Fruit fly (Drosophila melanogaster) whole organism, embryonic: ENCODE data around the gene Sk2.

Source experiments
- Abd-B ChIP-seq: fragments of 200-800 bp; sonication (Bioruptor generic); optimal IDR thresholded peaks from 2 replicates; lab custom pipeline; 2018; ENCODE audit warnings: missing biosample characterization, mild to moderate bottlenecking, missing genetic modification characterization, moderate library complexity
- Atf6 ChIP-seq: fragments of 200-800 bp; sonication (Bioruptor generic); IDR thresholded peaks from 2 replicates; pipeline ENCODE4 v1.3.6; 2022; ENCODE audit warnings: missing biosample characterization, missing genetic modification characterization
- Bteb2 ChIP-seq: fragments of 200-800 bp; sonication (Bioruptor generic); optimal IDR thresholded peaks from 2 replicates; lab custom pipeline; 2016; ENCODE audit warnings: missing biosample characterization, missing genetic modification characterization
- CG10321 ChIP-seq: fragments of 200-800 bp; sonication (Bioruptor generic); IDR thresholded peaks from 2 replicates; pipeline ENCODE4 v1.3.6; 2022; ENCODE audit warnings: missing biosample characterization, missing genetic modification characterization
- CG10543 ChIP-seq: fragments of 200-800 bp; sonication (Bioruptor generic); optimal IDR thresholded peaks from 3 replicates; lab custom pipeline; 2017; ENCODE audit warnings: missing biosample characterization, mild to moderate bottlenecking, missing genetic modification characterization, moderate library complexity
- CG11093 ChIP-seq: fragments of 200-800 bp; sonication (Bioruptor generic); IDR thresholded peaks from 3 replicates; pipeline ENCODE4 v1.3.6; 2022; ENCODE audit warnings: missing biosample characterization, missing genetic modification characterization
- CG12769 ChIP-seq: fragments of 200-800 bp; sonication (Bioruptor generic); optimal IDR thresholded peaks from 2 replicates; lab custom pipeline; 2019; ENCODE audit warnings: missing biosample characterization, mild to moderate bottlenecking, missing genetic modification characterization, moderate library complexity
- CG15269 ChIP-seq: fragments of 200-800 bp; sonication (Bioruptor generic); optimal IDR thresholded peaks from 2 replicates; lab custom pipeline; 2018; ENCODE audit warnings: missing biosample characterization, mild to moderate bottlenecking, missing genetic modification characterization, moderate library complexity
- CG17385 ChIP-seq: fragments of 200-800 bp; sonication (Bioruptor generic); optimal IDR thresholded peaks from 3 replicates; lab custom pipeline; 2018; ENCODE audit warnings: missing biosample characterization, mild to moderate bottlenecking, missing genetic modification characterization
- CG17568 ChIP-seq: fragments of 200-800 bp; sonication (Bioruptor generic); optimal IDR thresholded peaks from 2 replicates; lab custom pipeline; 2018; ENCODE audit warnings: missing biosample characterization, mild to moderate bottlenecking, missing genetic modification characterization, moderate library complexity
- CG18262 ChIP-seq: fragments of 200-800 bp; optimal IDR thresholded peaks from 3 replicates; lab custom pipeline; 2019; ENCODE audit warnings: missing biosample characterization, mild to moderate bottlenecking, missing genetic modification characterization, moderate library complexity
- CG30020 ChIP-seq: fragments of 200-800 bp; optimal IDR thresholded peaks from 2 replicates; lab custom pipeline; 2019; ENCODE audit warnings: missing biosample characterization, mild to moderate bottlenecking, missing genetic modification characterization, moderate library complexity
- CG33557 ChIP-seq: fragments of 200-800 bp; sonication (Bioruptor generic); optimal IDR thresholded peaks from 2 replicates; lab custom pipeline; 2019; ENCODE audit warnings: missing biosample characterization, mild to moderate bottlenecking, missing genetic modification characterization, moderate library complexity
- CG34422 ChIP-seq: fragments of 200-800 bp; sonication (Bioruptor generic); IDR thresholded peaks from 3 replicates; pipeline ENCODE4 v1.3.6; 2022; ENCODE audit warnings: missing biosample characterization, missing genetic modification characterization
- CG5180 ChIP-seq: fragments of 200-800 bp; sonication (Bioruptor generic); optimal IDR thresholded peaks from 3 replicates; lab custom pipeline; 2017; ENCODE audit warnings: missing biosample characterization, missing genetic modification characterization, mild to moderate bottlenecking, moderate library complexity, missing genetic modification reagents
- CG6254 ChIP-seq: fragments of 200-800 bp; sonication (Bioruptor generic); optimal IDR thresholded peaks from 3 replicates; lab custom pipeline; 2017; ENCODE audit warnings: mild to moderate bottlenecking, missing biosample characterization, missing genetic modification reagents, missing genetic modification characterization
- CG6683 ChIP-seq: fragments of 200-800 bp; sonication (Bioruptor generic); optimal IDR thresholded peaks from 2 replicates; lab custom pipeline; 2017; ENCODE audit warnings: missing biosample characterization, mild to moderate bottlenecking, missing genetic modification characterization, missing genetic modification reagents
- CG6689 ChIP-seq: fragments of 200-800 bp; sonication (Bioruptor generic); IDR thresholded peaks from 2 replicates; pipeline ENCODE4 v1.3.6; 2022; ENCODE audit warnings: missing biosample characterization, missing genetic modification characterization
- CG7556 ChIP-seq: fragments of 200-800 bp; sonication (Bioruptor generic); optimal IDR thresholded peaks from 2 replicates; lab custom pipeline; 2017; ENCODE audit warnings: missing biosample characterization, mild to moderate bottlenecking, missing genetic modification characterization
- CG9727 ChIP-seq: fragments of 200-800 bp; sonication (Bioruptor generic); optimal IDR thresholded peaks from 3 replicates; lab custom pipeline; 2017; ENCODE audit warnings: missing biosample characterization, mild to moderate bottlenecking, missing genetic modification characterization
- CG9797 ChIP-seq: fragments of 200-800 bp; sonication (Bioruptor generic); optimal IDR thresholded peaks from 3 replicates; lab custom pipeline; 2018; ENCODE audit warnings: missing biosample characterization, mild to moderate bottlenecking, missing genetic modification characterization
- CG9876 ChIP-seq: fragments of 200-800 bp; sonication (Bioruptor generic); optimal IDR thresholded peaks from 2 replicates; lab custom pipeline; 2016; ENCODE audit warnings: missing biosample characterization, missing genetic modification characterization
- CG9932 ChIP-seq: fragments of 200-800 bp; sonication (Bioruptor generic); IDR thresholded peaks from 2 replicates; pipeline ENCODE4 v1.3.6; 2022; ENCODE audit warnings: missing biosample characterization, missing genetic modification characterization
- Dp ChIP-seq: fragments of 200-800 bp; sonication (Bioruptor generic); optimal IDR thresholded peaks from 2 replicates; lab custom pipeline; 2018; ENCODE audit warnings: missing biosample characterization, mild to moderate bottlenecking, missing genetic modification characterization, moderate library complexity
- HLH4C ChIP-seq: fragments of 200-800 bp; sonication (Bioruptor generic); IDR thresholded peaks from 3 replicates; pipeline ENCODE4 v1.3.6; 2022; ENCODE audit warnings: missing biosample characterization, missing genetic modification characterization; ENCODE audit not compliant: partially characterized antibody
- HLHmδ ChIP-seq: fragments of 200-800 bp; sonication (Bioruptor generic); optimal IDR thresholded peaks from 2 replicates; lab custom pipeline; 2018; ENCODE audit warnings: missing biosample characterization, mild to moderate bottlenecking, missing genetic modification characterization, moderate library complexity
- MESR4 ChIP-seq: fragments of 200-800 bp; sonication (Bioruptor generic); optimal IDR thresholded peaks from 2 replicates; lab custom pipeline; 2018; ENCODE audit warnings: missing biosample characterization, mild to moderate bottlenecking, missing genetic modification characterization, moderate library complexity
- Meics ChIP-seq: fragments of 200-800 bp; sonication (Bioruptor generic); optimal IDR thresholded peaks from 2 replicates; lab custom pipeline; 2017; ENCODE audit warnings: missing biosample characterization, mild to moderate bottlenecking, missing genetic modification characterization
- Neu2 ChIP-seq: fragments of 200-800 bp; sonication (Bioruptor generic); optimal IDR thresholded peaks from 3 replicates; lab custom pipeline; 2016; ENCODE audit warnings: missing biosample characterization, missing genetic modification characterization, borderline replicate concordance
- Sox100B ChIP-seq: fragments of 200-800 bp; sonication (Bioruptor generic); optimal IDR thresholded peaks from 3 replicates; lab custom pipeline; 2018; ENCODE audit warnings: missing biosample characterization, mild to moderate bottlenecking, missing genetic modification characterization
- Xrp1 ChIP-seq: fragments of 200-800 bp; sonication (Bioruptor generic); IDR thresholded peaks from 2 replicates; pipeline ENCODE4 v1.3.6; 2022; ENCODE audit warnings: missing biosample characterization, missing genetic modification characterization
- abd-A ChIP-seq: fragments of 200-800 bp; sonication (Bioruptor generic); optimal IDR thresholded peaks from 3 replicates; lab custom pipeline; 2019; ENCODE audit warnings: missing biosample characterization, mild to moderate bottlenecking, missing genetic modification characterization, moderate library complexity
- cad ChIP-seq: fragments of >200 bp; optimal IDR thresholded peaks from 2 replicates; lab custom pipeline; 2017; ENCODE audit warnings: missing biosample characterization, missing genetic modification characterization
- dimm ChIP-seq: fragments of 200-800 bp; sonication (Bioruptor generic); IDR thresholded peaks from 2 replicates; pipeline ENCODE4 v1.3.6; 2022; ENCODE audit warnings: missing biosample characterization, missing genetic modification characterization
- disco-r ChIP-seq: fragments of 200-800 bp; sonication (Bioruptor generic); optimal IDR thresholded peaks from 2 replicates; lab custom pipeline; 2016; ENCODE audit warnings: missing biosample characterization, missing genetic modification characterization
- dmrt11E ChIP-seq: fragments of 200-800 bp; sonication (Bioruptor generic); optimal IDR thresholded peaks from 3 replicates; lab custom pipeline; 2018; ENCODE audit warnings: missing biosample characterization, mild to moderate bottlenecking, missing genetic modification characterization, moderate library complexity
- her ChIP-seq: fragments of 200-800 bp; sonication (Bioruptor generic); optimal IDR thresholded peaks from 2 replicates; lab custom pipeline; 2016; ENCODE audit warnings: missing biosample characterization, missing genetic modification characterization
- knrl ChIP-seq: fragments of 200-800 bp; sonication (Bioruptor generic); IDR thresholded peaks from 3 replicates; pipeline ENCODE4 v1.3.6; 2022; ENCODE audit warnings: missing biosample characterization, missing genetic modification characterization; ENCODE audit not compliant: partially characterized antibody
- lab ChIP-seq: fragments of 200-800 bp; sonication (Bioruptor generic); optimal IDR thresholded peaks from 3 replicates; lab custom pipeline; 2017; ENCODE audit warnings: missing biosample characterization, missing genetic modification characterization, mild to moderate bottlenecking, moderate library complexity, missing genetic modification reagents
- lov ChIP-seq, 2 experiments: fragments of 200-800 bp in 1 of 2; fragments of >200 bp in 1 of 2; sonication (Bioruptor generic) in 1 of 2; IDR thresholded peaks in 1 of 2; optimal IDR thresholded peaks in 1 of 2; 2 replicates in 1 of 2; 3 replicates in 1 of 2; pipeline versions ENCODE4 v1.3.6 to Lab custom; 2017 to 2022; ENCODE audit warnings: missing biosample characterization in 1 of 2, missing genetic modification characterization in 1 of 2
- mld ChIP-seq: fragments of 200-800 bp; sonication (Bioruptor generic); IDR thresholded peaks from 3 replicates; pipeline ENCODE4 v1.3.6; 2022; ENCODE audit warnings: missing biosample characterization, missing genetic modification characterization; ENCODE audit not compliant: partially characterized antibody
- pan ChIP-seq, 4 experiments: fragments of >200 bp in 3 of 4; fragments of 200-800 bp in 1 of 4; sonication (Bioruptor generic) in 1 of 4; optimal IDR thresholded peaks in 3 of 4; IDR thresholded peaks in 1 of 4; 2 replicates each; pipeline versions ENCODE4 v1.3.6 to Lab custom; 2017 to 2022; ENCODE audit warnings: missing biosample characterization in 2 of 4, missing genetic modification characterization in 2 of 4, mixed read lengths in 1 of 4
- phol ChIP-seq: fragments of 200-800 bp; sonication (Bioruptor generic); optimal IDR thresholded peaks from 3 replicates; lab custom pipeline; 2018; ENCODE audit warnings: missing biosample characterization, mild to moderate bottlenecking, missing genetic modification characterization, moderate library complexity
- sim ChIP-seq: fragments of 200-800 bp; sonication (Bioruptor generic); IDR thresholded peaks from 2 replicates; pipeline ENCODE4 v1.3.6; 2022; ENCODE audit warnings: missing biosample characterization, missing genetic modification characterization
- ssp ChIP-seq: fragments of 200-800 bp; sonication (Bioruptor generic); IDR thresholded peaks from 2 replicates; pipeline ENCODE4 v1.3.6; 2022; ENCODE audit warnings: missing biosample characterization, missing genetic modification characterization
- z ChIP-seq: fragments of 200-800 bp; sonication (Bioruptor generic); IDR thresholded peaks from 3 replicates; pipeline ENCODE4 v1.3.6; 2022; ENCODE audit warnings: missing biosample characterization, missing genetic modification characterization

The Sk2 gene

dm6 chr3L:3035769-3036583, 10.9 kb upstream of the Sk2 start (continued):
- peak; percentile 90 for TF ChIP-seq CG18262 (tag; lab: Kevin White, UChicago)
- TF ChIP-seq disco-r (GFP tag; lab: Kevin White, UChicago), result peak; percentile 38
- TF ChIP-seq MESR4, result no peak
- TF ChIP-seq Sox100B (GFP tag; lab: Kevin White, UChicago), result peak; percentile 88
- TF ChIP-seq CG34422 (GFP tag; lab: Robert Waterston, UW), result peak; percentile 66
- peak; percentile 76 for TF ChIP-seq CG17568 (GFP tag; lab: Kevin White, UChicago)
- no peak for TF ChIP-seq HLH4C (GFP tag; lab: Robert Waterston, UW)
- TF ChIP-seq Xrp1, result peak; percentile 84
- peak; percentile 91 for TF ChIP-seq CG7556 (GFP tag; lab: Kevin White, UChicago)
- 0 out of 2 replicates have a peak, but pooled peaks have one; percentile 27 for TF ChIP-seq ssp (GFP tag; lab: Robert Waterston, UW)
- TF ChIP-seq Bteb2 (GFP tag; lab: Kevin White, UChicago), result peak; percentile 78
- TF ChIP-seq CG6689 (GFP tag; lab: Robert Waterston, UW), result peak; percentile 84
- TF ChIP-seq CG30020 (tag; lab: Kevin White, UChicago), result peak; percentile 63
- no peak for TF ChIP-seq lov (optimal IDR thresholded peaks at IDR 0.05; lab: Kevin White, UChicago)
- TF ChIP-seq lov (GFP tag; IDR thresholded peaks at IDR 0.05; lab: Robert Waterston, UW), result peak; percentile 67; the same call in 1 of the 3 replicates
- peak; percentile 85 for TF ChIP-seq CG17385 (GFP tag; lab: Kevin White, UChicago)
- peak; percentile 94 for TF ChIP-seq CG9727 (GFP tag; lab: Kevin White, UChicago)
- TF ChIP-seq Atf6 (GFP tag; lab: Robert Waterston, UW), result peak; percentile 90
- peak; percentile 41; the same call in 1 of the 3 replicates for TF ChIP-seq CG11093 (GFP tag; lab: Robert Waterston, UW)
- TF ChIP-seq CG9876 (GFP tag; lab: Kevin White, UChicago), result peak; percentile 33
- TF ChIP-seq mld (GFP tag; lab: Robert Waterston, UW), result no peak
- peak; percentile 61 for TF ChIP-seq Abd-B
- TF ChIP-seq CG5180 (GFP tag; lab: Kevin White, UChicago), result peak; percentile 77
- no peak for TF ChIP-seq Neu2 (GFP tag; lab: Kevin White, UChicago)
- peak; percentile 61 for TF ChIP-seq dimm (GFP tag; lab: Robert Waterston, UW)
- peak; percentile 77 for TF ChIP-seq CG33557
- TF ChIP-seq CG9797 (GFP tag; lab: Kevin White, UChicago), result no peak
- no peak for TF ChIP-seq cad
- peak; percentile 92 for TF ChIP-seq Meics (GFP tag; lab: Kevin White, UChicago)
- peak; percentile 80 for TF ChIP-seq CG6254 (GFP tag; lab: Kevin White, UChicago)
- no peak for TF ChIP-seq HLHmδ (GFP tag; lab: Kevin White, UChicago)
- peak; percentile 88 for TF ChIP-seq phol (tag; lab: Kevin White, UChicago)
- TF ChIP-seq CG6683 (GFP tag; lab: Kevin White, UChicago), result peak; percentile 74
- peak; percentile 73 for TF ChIP-seq CG12769 (tag; lab: Kevin White, UChicago)
- TF ChIP-seq sim, result peak; percentile 55
- no peak for TF ChIP-seq Dp (GFP tag; lab: Kevin White, UChicago)
- TF ChIP-seq dmrt11E (tag; lab: Kevin White, UChicago), result peak; percentile 87
- no peak for TF ChIP-seq knrl (GFP tag; lab: Robert Waterston, UW)
- peak; percentile 44 for TF ChIP-seq her (GFP tag; lab: Kevin White, UChicago)
- TF ChIP-seq CG15269, result peak; percentile 89
- TF ChIP-seq CG10543 (GFP tag; lab: Kevin White, UChicago), result peak; percentile 74
- no peak for TF ChIP-seq abd-A (tag; lab: Kevin White, UChicago)
- no peak; the same call in 1 of the 2 replicates for TF ChIP-seq CG10321 (GFP tag; lab: Robert Waterston, UW)
- TF ChIP-seq CG9932, result peak; percentile 79
- TF ChIP-seq z, result no peak
- TF ChIP-seq lab (GFP tag; lab: Kevin White, UChicago), result peak; percentile 92
- no peak for TF ChIP-seq pan (optimal IDR thresholded peaks at IDR 0.05; lab: Kevin White, UChicago)
- TF ChIP-seq pan (GFP tag; optimal IDR thresholded peaks at IDR 0.05 in 1 of 2, IDR thresholded peaks at IDR 0.05 in 1 of 2), result peak in 1 of 2 experiments; percentile 71
